Fruit fly (Drosophila melanogaster): Measurements from ENCODE around the gene Ack.

Gene Ack

dm6 chr3L:4138804-4139521, 31.0 kb downstream of the Ack start, which contains the start of the genes Rop and Ras64B (continued):
- TF ChIP-seq ase (GFP tag; IDR thresholded peaks at IDR 0.05): no peak
- TF ChIP-seq sr (GFP tag; IDR thresholded peaks at IDR 0.05): peak; percentile 32; the same call in 1 of the 3 replicates
- no peak for TF ChIP-seq en (GFP tag; optimal IDR thresholded peaks at IDR 0.05)
- TF ChIP-seq E2f2 (GFP tag; IDR thresholded peaks at IDR 0.05): peak; percentile 58
- TF ChIP-seq CG5953 (GFP tag; IDR thresholded peaks at IDR 0.05): no peak
- peak; percentile 4 for TF ChIP-seq shn (GFP tag; optimal IDR thresholded peaks at IDR 0.05)
- no peak for TF ChIP-seq ind (GFP tag; optimal IDR thresholded peaks at IDR 0.05)
- peak; percentile 89 for TF ChIP-seq HmgZ (tag; optimal IDR thresholded peaks at IDR 0.05)
- peak; percentile 29 for TF ChIP-seq unpg (GFP tag; optimal IDR thresholded peaks at IDR 0.05)
- TF ChIP-seq h (optimal IDR thresholded peaks at IDR 0.05): no peak
- TF ChIP-seq Dp (GFP tag; optimal IDR thresholded peaks at IDR 0.05): peak; percentile 59
- TF ChIP-seq hb (GFP tag; IDR thresholded peaks at IDR 0.05; ENCODE audit: partially characterized antibody): 0 out of 3 replicates have a peak, but pooled peaks have one; percentile 57
- TF ChIP-seq cas (GFP tag; IDR thresholded peaks at IDR 0.05): no peak
- TF ChIP-seq vvl (GFP tag; IDR thresholded peaks at IDR 0.05): peak; percentile 30; the same call in 1 of the 2 replicates
- TF ChIP-seq grau (tag; optimal IDR thresholded peaks at IDR 0.05): peak; percentile 38
- TF ChIP-seq Sox102F (GFP tag; optimal IDR thresholded peaks at IDR 0.05): no peak
- TF ChIP-seq CG2678 (tag; optimal IDR thresholded peaks at IDR 0.05): no peak
- no peak for TF ChIP-seq repo (GFP tag; optimal IDR thresholded peaks at IDR 0.05)
- TF ChIP-seq sc (optimal IDR thresholded peaks at IDR 0.05): no peak
- TF ChIP-seq sc (GFP tag; optimal IDR thresholded peaks at IDR 0.05): no peak
- TF ChIP-seq seq (GFP tag; IDR thresholded peaks at IDR 0.05): no peak
- TF ChIP-seq Optix (GFP tag; IDR thresholded peaks at IDR 0.05): no peak
- TF ChIP-seq CHES-1-like (GFP tag; optimal IDR thresholded peaks at IDR 0.05): peak; percentile 75
- TF ChIP-seq CG4282 (GFP tag; optimal IDR thresholded peaks at IDR 0.05): no peak
- TF ChIP-seq CG4360 (GFP tag; IDR thresholded peaks at IDR 0.05): no peak
- peak; percentile 90 for TF ChIP-seq sens (GFP tag)
- TF ChIP-seq CG7839 (tag; optimal IDR thresholded peaks at IDR 0.05): no peak
- no peak for TF ChIP-seq schlank (tag; optimal IDR thresholded peaks at IDR 0.05)
- TF ChIP-seq hth (optimal IDR thresholded peaks at IDR 0.05): no peak
- TF ChIP-seq CG12071 (GFP tag; optimal IDR thresholded peaks at IDR 0.05): no peak
- peak; percentile 38 for TF ChIP-seq HHEX (GFP tag; optimal IDR thresholded peaks at IDR 0.05)
- peak; percentile 86 for TF ChIP-seq CG34224 (GFP tag; IDR thresholded peaks at IDR 0.05; ENCODE audit: partially characterized antibody)
- no peak for TF ChIP-seq salm (tag; optimal IDR thresholded peaks at IDR 0.05)
- TF ChIP-seq CoRest (tag; optimal IDR thresholded peaks at IDR 0.05): peak; percentile 15
- no peak for TF ChIP-seq Vsx1 (GFP tag; optimal IDR thresholded peaks at IDR 0.05)
- peak; percentile 85 for TF ChIP-seq CG6791 (GFP tag; IDR thresholded peaks at IDR 0.05; ENCODE audit: partially characterized antibody)
- TF ChIP-seq dpn (GFP tag; optimal IDR thresholded peaks at IDR 0.05): peak in 1 of 2 experiments; percentile 21
- peak; percentile 71 for TF ChIP-seq sna (GFP tag; IDR thresholded peaks at IDR 0.05; ENCODE audit: partially characterized antibody)
- TF ChIP-seq gsb (GFP tag; IDR thresholded peaks at IDR 0.05): no peak
- TF ChIP-seq CG32532 (GFP tag; IDR thresholded peaks at IDR 0.05): peak; percentile 41; the same call in 1 of the 2 replicates
- TF ChIP-seq pb (GFP tag; optimal IDR thresholded peaks at IDR 0.05): peak; percentile 30
- TF ChIP-seq Dip2 (GFP tag; IDR thresholded peaks at IDR 0.05): no peak
- peak; percentile 66 for TF ChIP-seq Fer1 (GFP tag; optimal IDR thresholded peaks at IDR 0.05)
- no peak for TF ChIP-seq fu2 (GFP tag; optimal IDR thresholded peaks at IDR 0.05)
- TF ChIP-seq pita (GFP tag; optimal IDR thresholded peaks at IDR 0.05): peak; percentile 71
- TF ChIP-seq nerfin-1 (tag; optimal IDR thresholded peaks at IDR 0.05): peak; percentile 39
- no peak for TF ChIP-seq CG3838 (GFP tag; optimal IDR thresholded peaks at IDR 0.05)
- no peak; the same call in none of the 2 replicates for TF ChIP-seq sob (GFP tag; IDR thresholded peaks at IDR 0.05)
- no peak for TF ChIP-seq CG4424 (GFP tag; optimal IDR thresholded peaks at IDR 0.05)
- TF ChIP-seq Six4 (GFP tag; optimal IDR thresholded peaks at IDR 0.05): no peak
- TF ChIP-seq her (GFP tag; optimal IDR thresholded peaks at IDR 0.05): peak; percentile 17

Data from whole organism, embryonic.